Fruit fly (Drosophila melanogaster) whole organism, embryonic: ENCODE data around the gene CG11562.

Experiments
- Bgb ChIP-seq: fragments of 200-800 bp; sonication (Bioruptor generic); IDR thresholded peaks from 2 replicates; pipeline ENCODE4 v1.3.6; 2022; ENCODE audit warnings: missing biosample characterization, missing genetic modification characterization; ENCODE audit not compliant: partially characterized antibody
- CG10654 ChIP-seq: fragments of 200-800 bp; sonication (Bioruptor generic); optimal IDR thresholded peaks from 2 replicates; lab custom pipeline; 2016; ENCODE audit warnings: missing biosample characterization, missing genetic modification characterization
- CG10959 ChIP-seq: fragments of 200-800 bp; sonication (Bioruptor generic); IDR thresholded peaks from 2 replicates; pipeline ENCODE4 v1.3.6; 2022; ENCODE audit warnings: missing biosample characterization, missing genetic modification characterization
- CG11504 ChIP-seq: fragments of 200-800 bp; sonication (Bioruptor generic); optimal IDR thresholded peaks from 3 replicates; lab custom pipeline; 2019; ENCODE audit warnings: missing biosample characterization, mild to moderate bottlenecking, missing genetic modification characterization, moderate library complexity
- CG13775 ChIP-seq: fragments of 200-800 bp; sonication (Bioruptor generic); optimal IDR thresholded peaks from 3 replicates; lab custom pipeline; 2017; ENCODE audit warnings: missing biosample characterization, mild to moderate bottlenecking, missing genetic modification characterization
- CG14860 ChIP-seq: fragments of 200-800 bp; sonication (Bioruptor generic); IDR thresholded peaks from 3 replicates; pipeline ENCODE4 v1.3.6; 2022; ENCODE audit warnings: missing biosample characterization, missing genetic modification characterization; ENCODE audit not compliant: partially characterized antibody
- CG17186 ChIP-seq: fragments of 200-800 bp; sonication (Bioruptor generic); optimal IDR thresholded peaks from 3 replicates; lab custom pipeline; 2017; ENCODE audit warnings: missing biosample characterization, missing genetic modification reagents, missing genetic modification characterization
- CG17829 ChIP-seq: fragments of 200-800 bp; optimal IDR thresholded peaks from 2 replicates; lab custom pipeline; 2019; ENCODE audit warnings: missing biosample characterization, mild to moderate bottlenecking, missing genetic modification characterization, moderate library complexity
- CG18262 ChIP-seq: fragments of 200-800 bp; optimal IDR thresholded peaks from 3 replicates; lab custom pipeline; 2019; ENCODE audit warnings: missing biosample characterization, mild to moderate bottlenecking, missing genetic modification characterization, moderate library complexity
- CG18619 ChIP-seq: fragments of 200-800 bp; sonication (Bioruptor generic); optimal IDR thresholded peaks from 3 replicates; lab custom pipeline; 2017; ENCODE audit warnings: missing biosample characterization, mild to moderate bottlenecking, missing genetic modification characterization
- CG2129 ChIP-seq: fragments of 200-800 bp; sonication (Bioruptor generic); IDR thresholded peaks from 2 replicates; pipeline ENCODE4 v1.3.6; 2022; ENCODE audit warnings: missing biosample characterization, missing genetic modification characterization; ENCODE audit not compliant: partially characterized antibody
- CG4707 ChIP-seq: fragments of 200-800 bp; sonication (Bioruptor generic); optimal IDR thresholded peaks from 2 replicates; lab custom pipeline; 2018; ENCODE audit warnings: missing biosample characterization, mild to moderate bottlenecking, missing genetic modification characterization, moderate library complexity
- CG5180 ChIP-seq: fragments of 200-800 bp; sonication (Bioruptor generic); optimal IDR thresholded peaks from 3 replicates; lab custom pipeline; 2017; ENCODE audit warnings: missing biosample characterization, missing genetic modification characterization, mild to moderate bottlenecking, moderate library complexity, missing genetic modification reagents
- CG9817 ChIP-seq: fragments of 200-800 bp; sonication (Bioruptor generic); optimal IDR thresholded peaks from 2 replicates; lab custom pipeline; 2018; ENCODE audit warnings: missing biosample characterization, mild to moderate bottlenecking, missing genetic modification characterization, moderate library complexity
- CrebB ChIP-seq: fragments of 200-800 bp; sonication (Bioruptor generic); optimal IDR thresholded peaks from 3 replicates; lab custom pipeline; 2018; ENCODE audit warnings: missing biosample characterization, mild to moderate bottlenecking, missing genetic modification characterization
- D19B ChIP-seq: fragments of 200-800 bp; sonication (Bioruptor generic); optimal IDR thresholded peaks from 2 replicates; lab custom pipeline; 2017; ENCODE audit warnings: missing biosample characterization, mild to moderate bottlenecking, missing genetic modification characterization
- Dp ChIP-seq: fragments of 200-800 bp; sonication (Bioruptor generic); optimal IDR thresholded peaks from 2 replicates; lab custom pipeline; 2018; ENCODE audit warnings: missing biosample characterization, mild to moderate bottlenecking, missing genetic modification characterization, moderate library complexity
- Eip74EF ChIP-seq, 2 experiments: fragments of 200-800 bp in 1 of 2; fragments of >200 bp in 1 of 2; sonication (Bioruptor generic) in 1 of 2; optimal IDR thresholded peaks; 2 replicates each; lab custom pipeline; 2017 to 2019; ENCODE audit warnings: missing biosample characterization in 2 of 2, missing genetic modification characterization in 2 of 2, mild to moderate bottlenecking in 1 of 2, moderate library complexity in 1 of 2
- HmgD ChIP-seq: fragments of 200-800 bp; sonication (Bioruptor generic); optimal IDR thresholded peaks from 3 replicates; lab custom pipeline; 2016; ENCODE audit warnings: missing biosample characterization, missing genetic modification characterization
- Jarid2 ChIP-seq: fragments of 200-800 bp; sonication (Bioruptor generic); optimal IDR thresholded peaks from 3 replicates; lab custom pipeline; 2017; ENCODE audit warnings: mild to moderate bottlenecking, missing biosample characterization, missing genetic modification reagents, missing genetic modification characterization
- Lim3 ChIP-seq: fragments of 200-800 bp; sonication (Bioruptor generic); IDR thresholded peaks from 2 replicates; pipeline ENCODE4 v1.3.6; 2022; ENCODE audit warnings: missing biosample characterization, missing genetic modification characterization
- Med ChIP-seq: fragments of 200-800 bp; sonication (Bioruptor generic); peaks from one replicate; lab custom pipeline; 2016; ENCODE audit warnings: missing biosample characterization, missing genetic modification characterization, mild to moderate bottlenecking, inconsistent platforms, moderate library complexity
- Nf-YC ChIP-seq: fragments of 200-800 bp; optimal IDR thresholded peaks from 3 replicates; lab custom pipeline; 2019; ENCODE audit warnings: missing biosample characterization, mild to moderate bottlenecking, missing genetic modification characterization, moderate library complexity
- Sox102F ChIP-seq: fragments of 200-800 bp; sonication (Bioruptor generic); optimal IDR thresholded peaks from 2 replicates; lab custom pipeline; 2018; ENCODE audit warnings: missing biosample characterization, mild to moderate bottlenecking, missing genetic modification characterization, moderate library complexity
- Vsx1 ChIP-seq: fragments of 200-800 bp; sonication (Bioruptor generic); optimal IDR thresholded peaks from 2 replicates; lab custom pipeline; 2017; ENCODE audit warnings: missing biosample characterization, mild to moderate bottlenecking, missing genetic modification characterization, missing genetic modification reagents
- ap ChIP-seq: fragments of 200-800 bp; sonication (Bioruptor generic); IDR thresholded peaks from 2 replicates; pipeline ENCODE4 v1.3.6; 2022; ENCODE audit warnings: missing biosample characterization, missing genetic modification characterization
- ash1 ChIP-seq: fragments of 200-800 bp; sonication (Bioruptor generic); optimal IDR thresholded peaks from 2 replicates; lab custom pipeline; 2018; ENCODE audit warnings: missing biosample characterization, mild to moderate bottlenecking, missing genetic modification characterization
- ato ChIP-seq: fragments of 200-800 bp; sonication (Bioruptor generic); IDR thresholded peaks from 2 replicates; pipeline ENCODE4 v1.3.6; 2022; ENCODE audit warnings: missing biosample characterization, missing genetic modification characterization; ENCODE audit not compliant: partially characterized antibody
- btn ChIP-seq: fragments of 200-800 bp; sonication (Bioruptor generic); optimal IDR thresholded peaks from 2 replicates; lab custom pipeline; 2016; ENCODE audit warnings: missing biosample characterization, missing genetic modification characterization
- cg ChIP-seq: fragments of 200-800 bp; sonication (Bioruptor generic); optimal IDR thresholded peaks from 3 replicates; lab custom pipeline; 2019; ENCODE audit warnings: missing biosample characterization, mild to moderate bottlenecking, missing genetic modification characterization, moderate library complexity
- corto ChIP-seq: fragments of 200-800 bp; sonication (Bioruptor generic); optimal IDR thresholded peaks from 2 replicates; lab custom pipeline; 2016; ENCODE audit warnings: missing biosample characterization, mild to moderate bottlenecking, missing genetic modification characterization, moderate library complexity
- crc ChIP-seq: fragments of 200-800 bp; sonication (Bioruptor generic); optimal IDR thresholded peaks from 2 replicates; lab custom pipeline; 2016; ENCODE audit warnings: missing biosample characterization, missing genetic modification characterization
- crol ChIP-seq: fragments of 200-800 bp; sonication (Bioruptor generic); IDR thresholded peaks from 2 replicates; pipeline ENCODE4 v1.3.6; 2022; ENCODE audit warnings: missing biosample characterization, missing genetic modification characterization
- dpn ChIP-seq, 2 experiments: fragments of 200-800 bp; sonication (Bioruptor generic); optimal IDR thresholded peaks; 3 replicates each; lab custom pipeline; 2016; ENCODE audit warnings: missing biosample characterization in 2 of 2, missing genetic modification characterization in 2 of 2
- fd96Cb ChIP-seq: fragments of 200-800 bp; sonication (Bioruptor generic); optimal IDR thresholded peaks from 2 replicates; lab custom pipeline; 2018; ENCODE audit warnings: missing biosample characterization, mild to moderate bottlenecking, missing genetic modification characterization, moderate library complexity
- klu ChIP-seq: fragments of 200-800 bp; sonication (Bioruptor generic); IDR thresholded peaks from 2 replicates; pipeline ENCODE4 v1.3.6; 2022; ENCODE audit warnings: missing biosample characterization, missing genetic modification characterization
- mirr ChIP-seq: fragments of 200-800 bp; sonication (Bioruptor generic); optimal IDR thresholded peaks from 3 replicates; lab custom pipeline; 2018; ENCODE audit warnings: missing biosample characterization, mild to moderate bottlenecking, missing genetic modification characterization
- prd ChIP-seq, 3 experiments: fragments of >200 bp in 2 of 3; fragments of 200-800 bp in 1 of 3; sonication (Bioruptor generic) in 1 of 3; optimal IDR thresholded peaks in 2 of 3; IDR thresholded peaks in 1 of 3; 2 replicates in 2 of 3; 3 replicates in 1 of 3; pipeline versions ENCODE4 v1.3.6 to Lab custom; 2017 to 2022; ENCODE audit warnings: missing biosample characterization in 1 of 3, missing genetic modification characterization in 1 of 3
- pzg ChIP-seq: fragments of 200-800 bp; sonication (Bioruptor generic); optimal IDR thresholded peaks from 3 replicates; lab custom pipeline; 2018; ENCODE audit warnings: missing biosample characterization, mild to moderate bottlenecking, missing genetic modification characterization, moderate library complexity
- ranshi ChIP-seq: fragments of 200-800 bp; sonication (Bioruptor generic); IDR thresholded peaks from 2 replicates; pipeline ENCODE4 v1.3.6; 2022; ENCODE audit warnings: missing biosample characterization, missing genetic modification characterization
- sd ChIP-seq: fragments of 200-800 bp; sonication (Bioruptor generic); optimal IDR thresholded peaks from 3 replicates; lab custom pipeline; 2018; ENCODE audit warnings: missing biosample characterization, mild to moderate bottlenecking, missing genetic modification characterization, moderate library complexity
- slp2 ChIP-seq: fragments of 200-800 bp; sonication (Bioruptor generic); optimal IDR thresholded peaks from 2 replicates; lab custom pipeline; 2016; ENCODE audit warnings: missing biosample characterization, missing genetic modification characterization
- sna ChIP-seq: fragments of 200-800 bp; sonication (Bioruptor generic); IDR thresholded peaks from 2 replicates; pipeline ENCODE4 v1.3.6; 2022; ENCODE audit warnings: missing biosample characterization, missing genetic modification characterization; ENCODE audit not compliant: partially characterized antibody
- ssp ChIP-seq: fragments of 200-800 bp; sonication (Bioruptor generic); IDR thresholded peaks from 2 replicates; pipeline ENCODE4 v1.3.6; 2022; ENCODE audit warnings: missing biosample characterization, missing genetic modification characterization
- trem ChIP-seq: fragments of 200-800 bp; optimal IDR thresholded peaks from 3 replicates; lab custom pipeline; 2019; ENCODE audit warnings: missing biosample characterization, mild to moderate bottlenecking, missing genetic modification characterization, moderate library complexity
- vvl ChIP-seq: fragments of 200-800 bp; sonication (Bioruptor generic); IDR thresholded peaks from 2 replicates; pipeline ENCODE4 v1.3.6; 2022; ENCODE audit warnings: missing biosample characterization, missing genetic modification characterization

Gene CG11562

dm6 chr2L:297480-298284 lies 5.5 kb downstream of the CG11562 start, which contains the start of gene Pi3K21B (continued):
- no peak for TF ChIP-seq ato (GFP tag; lab: Robert Waterston, UW)
- no peak for TF ChIP-seq Lim3 (GFP tag; lab: Robert Waterston, UW)
- TF ChIP-seq CG11504 (tag; lab: Kevin White, UChicago) = peak; percentile 88
- peak; percentile 89 for TF ChIP-seq CG17829 (tag; lab: Kevin White, UChicago)
- peak; percentile 87 for TF ChIP-seq HmgD (GFP tag; lab: Kevin White, UChicago)
- TF ChIP-seq trem (tag; lab: Kevin White, UChicago) = peak; percentile 94
- TF ChIP-seq mirr (GFP tag; lab: Kevin White, UChicago) = peak; percentile 73
- TF ChIP-seq CG18619 (GFP tag; lab: Kevin White, UChicago) = peak; percentile 87
- no peak for TF ChIP-seq prd (optimal IDR thresholded peaks at IDR 0.05; lab: Kevin White, UChicago)
- TF ChIP-seq prd (GFP tag; IDR thresholded peaks at IDR 0.05; lab: Robert Waterston, UW) = peak; percentile 87
- TF ChIP-seq CG9817 (tag; lab: Kevin White, UChicago) = peak; percentile 93
- peak; percentile 61 for TF ChIP-seq Vsx1 (GFP tag; lab: Kevin White, UChicago)
- peak; percentile 84 for TF ChIP-seq ssp (GFP tag; lab: Robert Waterston, UW)
- TF ChIP-seq crol (GFP tag; lab: Robert Waterston, UW) = no peak
- peak; percentile 70 for TF ChIP-seq sd (tag; lab: Kevin White, UChicago)
- peak; percentile 87 for TF ChIP-seq CG17186
- TF ChIP-seq CG10654 (GFP tag; lab: Kevin White, UChicago) = peak; percentile 86
- TF ChIP-seq Dp = peak; percentile 87
- peak; percentile 77 for TF ChIP-seq klu (GFP tag; lab: Robert Waterston, UW)
- TF ChIP-seq ranshi = peak; percentile 85; the same call in 1 of the 2 replicates
- peak; percentile 87 for TF ChIP-seq Sox102F (GFP tag; lab: Kevin White, UChicago)
- TF ChIP-seq CG2129 (GFP tag; lab: Robert Waterston, UW) = no peak
- TF ChIP-seq CG18262 = peak; percentile 88
- peak; percentile 78 for TF ChIP-seq CG10959
- peak; percentile 37 for TF ChIP-seq CG4707
- TF ChIP-seq CG13775 (GFP tag; lab: Kevin White, UChicago) = peak; percentile 95
- peak; percentile 69 for TF ChIP-seq CG5180 (GFP tag; lab: Kevin White, UChicago)
- TF ChIP-seq dpn (GFP tag; optimal IDR thresholded peaks at IDR 0.05; lab: Kevin White, UChicago) = peak; percentile 93 to 94
- TF ChIP-seq CrebB = peak; percentile 66
- peak; percentile 68 for TF ChIP-seq D19B (GFP tag; lab: Kevin White, UChicago)
- peak; percentile 69 for TF ChIP-seq btn (GFP tag; lab: Kevin White, UChicago)
- peak in 1 of 2 experiments; percentile 65 for TF ChIP-seq Eip74EF (GFP tag; optimal IDR thresholded peaks at IDR 0.05; lab: Kevin White, UChicago)
- TF ChIP-seq fd96Cb (tag; lab: Kevin White, UChicago) = peak; percentile 89
- TF ChIP-seq corto (GFP tag; lab: Kevin White, UChicago) = peak; percentile 78
- no peak for TF ChIP-seq CG14860 (GFP tag; lab: Robert Waterston, UW)
- TF ChIP-seq crc (GFP tag; lab: Kevin White, UChicago) = peak; percentile 77
- TF ChIP-seq slp2 (GFP tag; lab: Kevin White, UChicago) = peak; percentile 78
- peak; percentile 91 for TF ChIP-seq vvl (GFP tag; lab: Robert Waterston, UW)
- peak; percentile 98 for TF ChIP-seq cg (GFP tag; lab: Kevin White, UChicago)
- TF ChIP-seq Jarid2 (GFP tag; lab: Kevin White, UChicago) = peak; percentile 59
- TF ChIP-seq ap = peak; percentile 78
- TF ChIP-seq ash1 = peak; percentile 69
- TF ChIP-seq Med (GFP tag; lab: Kevin White, UChicago) = peak; percentile 99
- 0 out of 2 replicates have a peak, but pooled peaks have one; percentile 12 for TF ChIP-seq sna (GFP tag; lab: Robert Waterston, UW)
- peak; percentile 26; the same call in 1 of the 2 replicates for TF ChIP-seq Bgb (GFP tag; lab: Robert Waterston, UW)
- TF ChIP-seq Nf-YC (tag; lab: Kevin White, UChicago) = peak; percentile 86
- peak; percentile 78 for TF ChIP-seq pzg (GFP tag; lab: Kevin White, UChicago)
